Fruit fly (Drosophila melanogaster): ENCODE measurements around the gene CG17075.
A peak's percentile ranks its signal among the peaks of the same experiment; 100 is the strongest.

CG17075 gene

DNA sequence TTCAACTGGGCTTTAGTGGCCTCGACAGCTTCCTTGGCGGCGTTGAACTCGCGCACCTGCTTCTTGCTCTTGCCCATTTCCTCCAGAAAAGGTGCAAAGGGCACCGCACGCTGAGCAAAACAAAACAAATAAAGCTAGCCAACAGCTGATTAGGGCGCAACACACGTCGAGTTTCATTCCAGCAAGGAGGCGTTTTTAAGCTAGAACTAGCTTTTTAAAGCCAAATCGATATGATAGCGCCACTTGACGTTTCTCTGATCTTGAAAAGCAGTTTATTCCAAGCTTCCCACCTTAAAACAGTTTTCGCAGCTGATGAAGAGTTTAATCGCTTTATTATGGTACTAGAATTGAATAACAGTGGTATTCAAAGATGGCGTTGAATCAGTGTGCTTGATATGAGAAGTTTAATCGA, 15.8 kb upstream of the CG17075 start, which contains the start of gene CG11601 (continued):
- no peak for TF ChIP-seq CG7556 (GFP tag; optimal IDR thresholded peaks at IDR 0.05)
- 0 out of 2 replicates have a peak, but pooled peaks have one; percentile 12 for TF ChIP-seq Rx (GFP tag; IDR thresholded peaks at IDR 0.05)
- no peak for TF ChIP-seq CG8388 (GFP tag; optimal IDR thresholded peaks at IDR 0.05)
- no peak for TF ChIP-seq CG6254 (GFP tag; optimal IDR thresholded peaks at IDR 0.05)
- TF ChIP-seq CG4328 (GFP tag; optimal IDR thresholded peaks at IDR 0.05), result no peak
- no peak for TF ChIP-seq B-H1 (GFP tag; IDR thresholded peaks at IDR 0.05)
- TF ChIP-seq sob (GFP tag; IDR thresholded peaks at IDR 0.05), result peak; percentile 50; the same call in 1 of the 2 replicates
- no peak for TF ChIP-seq HLH3B (GFP tag; IDR thresholded peaks at IDR 0.05)
- TF ChIP-seq CG18619 (GFP tag; optimal IDR thresholded peaks at IDR 0.05), result no peak
- TF ChIP-seq ato (GFP tag; IDR thresholded peaks at IDR 0.05; ENCODE audit: partially characterized antibody), result no peak
- no peak for TF ChIP-seq usp (GFP tag; optimal IDR thresholded peaks at IDR 0.05)
- TF ChIP-seq CG14050 (GFP tag; IDR thresholded peaks at IDR 0.05), result no peak
- TF ChIP-seq Optix (GFP tag; IDR thresholded peaks at IDR 0.05), result no peak
- peak; percentile 34 for TF ChIP-seq CG13624 (GFP tag; optimal IDR thresholded peaks at IDR 0.05)
- peak; percentile 84 for TF ChIP-seq nom (GFP tag; optimal IDR thresholded peaks at IDR 0.05)
- TF ChIP-seq tup (GFP tag; optimal IDR thresholded peaks at IDR 0.05), result no peak
- TF ChIP-seq chm (GFP tag; IDR thresholded peaks at IDR 0.05), result no peak
- TF ChIP-seq CG33557 (GFP tag; optimal IDR thresholded peaks at IDR 0.05), result no peak
- TF ChIP-seq D19A (tag; optimal IDR thresholded peaks at IDR 0.05), result no peak
- TF ChIP-seq ems (GFP tag; optimal IDR thresholded peaks at IDR 0.05), result no peak
- TF ChIP-seq dmrt99B (tag; optimal IDR thresholded peaks at IDR 0.05), result no peak
- no peak for TF ChIP-seq CG3838 (GFP tag; optimal IDR thresholded peaks at IDR 0.05)
- peak in 1 of 2 experiments; percentile 13 for TF ChIP-seq chif (GFP tag; optimal IDR thresholded peaks at IDR 0.05)
- TF ChIP-seq Doc2 (GFP tag; IDR thresholded peaks at IDR 0.05), result 0 out of 2 replicates have a peak, but pooled peaks have one; percentile 25
- no peak for TF ChIP-seq jing (GFP tag; optimal IDR thresholded peaks at IDR 0.05)
- 0 out of 2 replicates have a peak, but pooled peaks have one; percentile 24 for TF ChIP-seq unc-4 (GFP tag; IDR thresholded peaks at IDR 0.05; ENCODE audit: partially characterized antibody)
- peak; percentile 2 for TF ChIP-seq Dad (GFP tag; optimal IDR thresholded peaks at IDR 0.05)
- TF ChIP-seq CG32532 (GFP tag; IDR thresholded peaks at IDR 0.05), result 0 out of 2 replicates have a peak, but pooled peaks have one; percentile 37
- TF ChIP-seq eve (GFP tag; optimal IDR thresholded peaks at IDR 0.05), result no peak
- TF ChIP-seq ase (GFP tag; IDR thresholded peaks at IDR 0.05), result no peak
- peak; percentile 47 for TF ChIP-seq CG33213 (GFP tag; optimal IDR thresholded peaks at IDR 0.05)
- TF ChIP-seq E2f1 (GFP tag; IDR thresholded peaks at IDR 0.05), result no peak
- no peak for TF ChIP-seq CG1647 (GFP tag; optimal IDR thresholded peaks at IDR 0.05)
- no peak for TF ChIP-seq CG9437 (GFP tag; optimal IDR thresholded peaks at IDR 0.05)
- TF ChIP-seq GATAe (GFP tag; conservative IDR thresholded peaks at IDR 0.05), result no peak
- 0 out of 2 replicates have a peak, but pooled peaks have one; percentile 22 for TF ChIP-seq CG32772 (GFP tag; IDR thresholded peaks at IDR 0.05)
- TF ChIP-seq CG2202 (tag; optimal IDR thresholded peaks at IDR 0.05), result no peak
- TF ChIP-seq ind (GFP tag; optimal IDR thresholded peaks at IDR 0.05), result peak; percentile 18
- TF ChIP-seq Hsf (GFP tag; optimal IDR thresholded peaks at IDR 0.05), result peak; percentile 49
- no peak for TF ChIP-seq CG10959 (GFP tag; IDR thresholded peaks at IDR 0.05)
- peak; percentile 52 for TF ChIP-seq her (GFP tag; optimal IDR thresholded peaks at IDR 0.05)
- TF ChIP-seq PHDP (tag; optimal IDR thresholded peaks at IDR 0.05), result peak; percentile 47
- TF ChIP-seq CG1602 (GFP tag; optimal IDR thresholded peaks at IDR 0.05), result no peak
- TF ChIP-seq CG3847 (GFP tag; IDR thresholded peaks at IDR 0.05), result peak; percentile 43; the same call in 1 of the 2 replicates
- no peak for TF ChIP-seq Nf-YB (GFP tag; optimal IDR thresholded peaks at IDR 0.05)
- TF ChIP-seq CG15696 (tag; optimal IDR thresholded peaks at IDR 0.05), result no peak
- TF ChIP-seq CG2116 (GFP tag; optimal IDR thresholded peaks at IDR 0.05), result peak; percentile 52
- no peak for TF ChIP-seq sens-2 (GFP tag; IDR thresholded peaks at IDR 0.05)
- TF ChIP-seq CG2120 (GFP tag; optimal IDR thresholded peaks at IDR 0.05), result peak; percentile 60
- TF ChIP-seq CG8089 (GFP tag; optimal IDR thresholded peaks at IDR 0.05), result no peak
- peak; percentile 20 for TF ChIP-seq CG17359 (tag; optimal IDR thresholded peaks at IDR 0.05)
- TF ChIP-seq CG15011 (GFP tag; optimal IDR thresholded peaks at IDR 0.05), result no peak
